Worm (Caenorhabditis elegans) whole organism, young adult: ENCODE measurements around the gene C23H3.9.

Experiments
- B0019.2 ChIP-seq: fragments of 200-800 bp; sonication (Bioruptor generic); conservative IDR thresholded peaks from 2 replicates; pipeline ENCODE4 v1.3.6; 2022; ENCODE audit warnings: missing genetic modification reagents, missing genetic modification characterization, missing compliant biosample characterization
- B0336.3 ChIP-seq: fragments of 200-800 bp; sonication (Bioruptor generic); IDR thresholded peaks from 2 replicates; pipeline ENCODE4 v1.3.6; 2022; ENCODE audit warnings: missing genetic modification characterization, missing compliant biosample characterization
- D2030.7 ChIP-seq: fragments of 200-800 bp; sonication (Bioruptor generic); IDR thresholded peaks from 2 replicates; pipeline ENCODE4 v1.3.6; 2022; ENCODE audit warnings: missing genetic modification reagents, missing genetic modification characterization, missing compliant biosample characterization
- K12H6.12 ChIP-seq: fragments of 200-800 bp; sonication (Bioruptor generic); optimal IDR thresholded peaks from 2 replicates; lab custom pipeline; 2018; ENCODE audit warnings: mild to moderate bottlenecking, missing genetic modification characterization, missing compliant biosample characterization
- T26A5.8 ChIP-seq: sonication (generic microtip); optimal IDR thresholded peaks from 2 replicates; lab custom pipeline; 2016; ENCODE audit warnings: missing genetic modification characterization, missing compliant biosample characterization
- akir-1 ChIP-seq: fragments of 200-800 bp; sonication (Bioruptor generic); optimal IDR thresholded peaks from 2 replicates; lab custom pipeline; 2018; ENCODE audit warnings: mild to moderate bottlenecking, missing genetic modification characterization, moderate library complexity, missing compliant biosample characterization
- aptf-2 ChIP-seq: fragments of 200-800 bp; sonication (Bioruptor generic); conservative IDR thresholded peaks from 2 replicates; pipeline ENCODE4 v1.3.6; 2022; ENCODE audit warnings: missing genetic modification reagents, missing genetic modification characterization, missing compliant biosample characterization
- attf-5 ChIP-seq: fragments of 200-800 bp; sonication (Bioruptor generic); optimal IDR thresholded peaks from 2 replicates; lab custom pipeline; 2018; ENCODE audit warnings: mild to moderate bottlenecking, missing genetic modification characterization, missing compliant biosample characterization
- attf-6 ChIP-seq: fragments of 200-800 bp; sonication (Bioruptor generic); IDR thresholded peaks from 2 replicates; pipeline ENCODE4 v1.3.6; 2022; ENCODE audit warnings: missing genetic modification reagents, missing genetic modification characterization, missing compliant biosample characterization
- bed-2 ChIP-seq: fragments of 200-800 bp; sonication (Bioruptor generic); IDR thresholded peaks from 2 replicates; pipeline ENCODE4 v1.3.6; 2022; ENCODE audit warnings: missing genetic modification reagents, missing genetic modification characterization, missing compliant biosample characterization
- ceh-100 ChIP-seq: fragments of 200-800 bp; sonication (Bioruptor generic); IDR thresholded peaks from 2 replicates; pipeline ENCODE4 v1.3.6; 2022; ENCODE audit warnings: missing genetic modification reagents, missing genetic modification characterization, missing compliant biosample characterization
- ceh-40 ChIP-seq: fragments of 200-800 bp; sonication (Bioruptor generic); IDR thresholded peaks from 2 replicates; pipeline ENCODE4 v1.3.6; 2022; ENCODE audit warnings: missing genetic modification characterization, missing compliant biosample characterization
- die-1 ChIP-seq: sonication (generic microtip); optimal IDR thresholded peaks from 2 replicates; lab custom pipeline; 2016; ENCODE audit warnings: missing genotype, mild to moderate bottlenecking, missing genetic modification characterization, missing compliant biosample characterization
- dpl-1 ChIP-seq: fragments of 150-350 bp; optimal IDR thresholded peaks from 2 replicates; lab custom pipeline; 2014; ENCODE audit warnings: missing biosample characterization, missing genetic modification reagents, missing genetic modification characterization
- efl-1 ChIP-seq: fragments of 150-350 bp; optimal IDR thresholded peaks from 2 replicates; lab custom pipeline; 2014; ENCODE audit warnings: missing biosample characterization, missing genetic modification reagents, missing genetic modification characterization
- ekl-4 ChIP-seq: fragments of 200-800 bp; sonication (Bioruptor generic); IDR thresholded peaks from 2 replicates; pipeline ENCODE4 v1.3.6; 2022; ENCODE audit warnings: missing genetic modification reagents, missing genetic modification characterization, missing compliant biosample characterization
- hrde-1 ChIP-seq: sonication (generic microtip); optimal IDR thresholded peaks from 2 replicates; lab custom pipeline; 2016; ENCODE audit warnings: missing genetic modification characterization, mild to moderate bottlenecking, missing compliant biosample characterization, moderate library complexity, missing genotype, missing genetic modification reagents, borderline replicate concordance
- lin-40 ChIP-seq: sonication (generic microtip); optimal IDR thresholded peaks from 2 replicates; lab custom pipeline; 2016; ENCODE audit warnings: missing genetic modification characterization, mild to moderate bottlenecking, missing compliant biosample characterization, missing genotype, missing genetic modification reagents
- madf-10 ChIP-seq: sonication (generic microtip); optimal IDR thresholded peaks from 2 replicates; lab custom pipeline; 2016; ENCODE audit warnings: mild to moderate bottlenecking, missing genetic modification characterization, missing compliant biosample characterization
- madf-6 ChIP-seq: fragments of 200-800 bp; sonication (Bioruptor generic); IDR thresholded peaks from 2 replicates; pipeline ENCODE4 v1.3.6; 2022; ENCODE audit warnings: missing genetic modification reagents, missing genetic modification characterization, missing compliant biosample characterization
- madf-8 ChIP-seq: fragments of 200-800 bp; sonication (Bioruptor generic); conservative IDR thresholded peaks from 2 replicates; pipeline ENCODE4 v1.3.6; 2022; ENCODE audit warnings: missing genetic modification reagents, missing genetic modification characterization, missing compliant biosample characterization
- mel-28 ChIP-seq: sonication (generic microtip); optimal IDR thresholded peaks from 2 replicates; lab custom pipeline; 2016; ENCODE audit warnings: borderline replicate concordance, mild to moderate bottlenecking, missing genetic modification characterization, missing compliant biosample characterization
- nhr-120 ChIP-seq: fragments of 200-800 bp; sonication (Bioruptor generic); IDR thresholded peaks from 2 replicates; pipeline ENCODE4 v1.3.6; 2022; ENCODE audit warnings: missing genetic modification characterization, missing compliant biosample characterization
- nhr-80 ChIP-seq: sonication (generic microtip); optimal IDR thresholded peaks from 2 replicates; lab custom pipeline; 2016; ENCODE audit warnings: missing genetic modification characterization, missing compliant biosample characterization
- pbrm-1 ChIP-seq: fragments of 200-800 bp; sonication (Bioruptor generic); IDR thresholded peaks from 2 replicates; pipeline ENCODE4 v1.3.6; 2022; ENCODE audit warnings: missing genetic modification reagents, missing genetic modification characterization, missing compliant biosample characterization
- rec-8 ChIP-seq, 2 experiments: sonication (generic microtip); optimal IDR thresholded peaks; 2 replicates each; lab custom pipeline; 2016; ENCODE audit warnings: mild to moderate bottlenecking in 2 of 2, missing genetic modification characterization in 2 of 2, missing genetic modification reagents in 2 of 2, missing genotype in 2 of 2, missing biosample characterization in 1 of 2, missing compliant biosample characterization in 1 of 2, moderate library complexity in 1 of 2
- snpc-3.4 ChIP-seq: sonication (generic microtip); optimal IDR thresholded peaks from 2 replicates; lab custom pipeline; 2017; ENCODE audit warnings: missing genetic modification characterization, mild to moderate bottlenecking, missing compliant biosample characterization, antibody characterized with exemption, moderate library complexity, missing genotype, missing genetic modification reagents
- tbx-9 ChIP-seq: sonication (generic microtip); optimal IDR thresholded peaks from 2 replicates; lab custom pipeline; 2016; ENCODE audit warnings: borderline replicate concordance, missing genetic modification characterization, inconsistent platforms, missing compliant biosample characterization
- unc-62 ChIP-seq: fragments of 150-350 bp; optimal IDR thresholded peaks from 2 replicates; lab custom pipeline; 2014; ENCODE audit warnings: missing biosample characterization, missing genetic modification reagents, missing genetic modification characterization
- xnd-1 ChIP-seq: sonication (generic microtip); optimal IDR thresholded peaks from 2 replicates; lab custom pipeline; 2016; ENCODE audit warnings: missing genotype, missing genetic modification reagents, missing genetic modification characterization, missing compliant biosample characterization
- zfh-2 ChIP-seq: fragments of 200-800 bp; sonication (Bioruptor generic); conservative IDR thresholded peaks from 2 replicates; pipeline ENCODE4 v1.3.6; 2022; ENCODE audit warnings: missing genetic modification reagents, missing genetic modification characterization, missing compliant biosample characterization
- zim-3 ChIP-seq: sonication (generic microtip); optimal IDR thresholded peaks from 2 replicates; lab custom pipeline; 2017; ENCODE audit warnings: mild to moderate bottlenecking, missing genetic modification characterization, moderate library complexity, missing compliant biosample characterization
- ztf-18 ChIP-seq: sonication (generic microtip); optimal IDR thresholded peaks from 2 replicates; lab custom pipeline; 2016; ENCODE audit warnings: missing genotype, mild to moderate bottlenecking, missing genetic modification characterization, missing compliant biosample characterization

Gene C23H3.9

ce11 chrII:57873-58272 is 21.2 kb downstream of the C23H3.9 start:
- TF ChIP-seq ceh-100 (GFP tag; lab: Robert Waterston, UW) (no peak), madf-6 (GFP tag; lab: Robert Waterston, UW) (peak; percentile 66), efl-1 (GFP tag; lab: Kevin White, UChicago) (peak; percentile 10), K12H6.12 (tag; lab: Kevin White, UChicago) (no peak), B0336.3 (GFP tag; lab: Robert Waterston, UW) (peak; percentile 59; the same call in 1 of the 2 replicates), pbrm-1 (GFP tag; lab: Robert Waterston, UW) (peak; percentile 55; the same call in 1 of the 2 replicates), ekl-4 (GFP tag; lab: Robert Waterston, UW) (0 out of 2 replicates have a peak, but pooled peaks have one; percentile 45), xnd-1 (tag; lab: Kevin White, UChicago) (peak; percentile 17), dpl-1 (GFP tag; lab: Kevin White, UChicago) (peak; percentile 16)

ce11 chrII:57370-57769 is 21.7 kb downstream of the C23H3.9 start, which contains the start of gene ascc-1:
Gene ascc-1, plus strand, starts transcription at chrII:57670.
- TF ChIP-seq D2030.7, result no peak
- no peak for TF ChIP-seq rec-8 (tag; optimal IDR thresholded peaks at IDR 0.05; lab: Kevin White, UChicago)
- TF ChIP-seq aptf-2, result no peak

DNA sequence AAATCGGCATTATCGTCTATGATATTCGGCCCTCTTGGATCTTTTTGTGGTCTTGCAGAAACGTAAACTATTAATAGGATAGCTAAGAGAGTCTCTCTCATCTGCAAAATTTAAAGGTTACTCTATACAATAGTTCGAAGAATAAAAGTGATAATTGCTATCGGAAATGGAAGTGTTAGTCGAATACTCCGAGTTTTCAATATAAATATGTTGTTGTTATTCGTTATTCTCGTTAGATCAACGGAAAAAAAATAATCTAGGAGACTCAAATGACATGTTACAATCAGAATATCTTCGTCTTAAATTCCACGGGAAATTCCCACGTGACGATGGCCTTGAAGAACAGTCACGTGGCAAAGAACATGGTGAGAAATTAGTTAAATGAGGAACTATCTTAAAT is 23.9 kb downstream of the C23H3.9 start, which contains the start of gene tre-5:
Gene tre-5 (minus strand): TSS at position 101 of the 400 bp plus-strand sequence.
- TF ChIP-seq zim-3 (tag; lab: Kevin White, UChicago), result no peak
- TF ChIP-seq ztf-18 (tag; lab: Kevin White, UChicago), result no peak
- TF ChIP-seq ceh-40 (GFP tag; lab: Robert Waterston, UW), result no peak
- no peak for TF ChIP-seq madf-10 (tag; lab: Kevin White, UChicago)
- no peak for TF ChIP-seq B0019.2
- no peak for TF ChIP-seq madf-8 (GFP tag; lab: Robert Waterston, UW)
- no peak for TF ChIP-seq die-1
- TF ChIP-seq nhr-120 (GFP tag; lab: Robert Waterston, UW), result no peak
- TF ChIP-seq snpc-3.4, result no peak
- no peak for TF ChIP-seq akir-1 (GFP tag; lab: Kevin White, UChicago)
- TF ChIP-seq ceh-100 (GFP tag; lab: Robert Waterston, UW), result no peak
- TF ChIP-seq unc-62, result no peak
- TF ChIP-seq attf-6 (GFP tag; lab: Robert Waterston, UW), result no peak
- TF ChIP-seq bed-2 (GFP tag; lab: Robert Waterston, UW), result no peak
- TF ChIP-seq mel-28, result no peak
- TF ChIP-seq T26A5.8 (tag; lab: Kevin White, UChicago), result no peak
- TF ChIP-seq lin-40, result no peak
- TF ChIP-seq tbx-9 (tag; lab: Kevin White, UChicago), result no peak
- no peak for TF ChIP-seq zfh-2 (GFP tag; lab: Robert Waterston, UW)
- TF ChIP-seq, all 124 proteins: peak for 0

- no peak for TF ChIP-seq unc-62
- TF ChIP-seq madf-6 (GFP tag; lab: Robert Waterston, UW), result 0 out of 2 replicates have a peak, but pooled peaks have one; percentile 23
- no peak for TF ChIP-seq attf-6 (GFP tag; lab: Robert Waterston, UW)
- no peak for TF ChIP-seq hrde-1 (tag; lab: Kevin White, UChicago)
Observed at ce11 chrII:51352-51751, 27.7 kb downstream of the C23H3.9 start, which contains the start of gene sptl-1. Gene sptl-1, plus strand, starts transcription at chrII:51652.

- no peak for TF ChIP-seq zim-3 (tag; lab: Kevin White, UChicago)
- TF ChIP-seq nhr-80 (tag; lab: Kevin White, UChicago), result peak; percentile 35
- peak; percentile 32 for TF ChIP-seq attf-5 (GFP tag; lab: Kevin White, UChicago)
Observed at ce11 chrII:50862-51261, 28.2 kb downstream of the C23H3.9 start.
